Fruit fly (Drosophila melanogaster) whole organism, embryonic: ENCODE data around the gene Mtpalpha.
A peak's percentile ranks its signal among the peaks of the same experiment; 100 is the strongest.

Experiments used
- Atf6 ChIP-seq: fragments of 200-800 bp; sonication (Bioruptor generic); IDR thresholded peaks from 2 replicates; pipeline ENCODE4 v1.3.6; 2022; ENCODE audit warnings: missing biosample characterization, missing genetic modification characterization
- B-H1 ChIP-seq: fragments of 200-800 bp; sonication (Bioruptor generic); IDR thresholded peaks from 3 replicates; pipeline ENCODE4 v1.3.6; 2022; ENCODE audit warnings: missing biosample characterization, missing genetic modification characterization
- Bgb ChIP-seq: fragments of 200-800 bp; sonication (Bioruptor generic); IDR thresholded peaks from 2 replicates; pipeline ENCODE4 v1.3.6; 2022; ENCODE audit warnings: missing biosample characterization, missing genetic modification characterization; ENCODE audit not compliant: partially characterized antibody
- CG10462 ChIP-seq: fragments of 200-800 bp; sonication (Bioruptor generic); optimal IDR thresholded peaks from 2 replicates; lab custom pipeline; 2016; ENCODE audit warnings: missing biosample characterization, missing genetic modification characterization
- CG10565 ChIP-seq: fragments of 200-800 bp; sonication (Bioruptor generic); optimal IDR thresholded peaks from 3 replicates; lab custom pipeline; 2016; ENCODE audit warnings: missing biosample characterization, mild to moderate bottlenecking, missing genetic modification characterization
- CG11247 ChIP-seq: fragments of 200-800 bp; sonication (Bioruptor generic); IDR thresholded peaks from 2 replicates; pipeline ENCODE4 v1.3.6; 2022; ENCODE audit warnings: missing biosample characterization, missing genetic modification characterization
- CG11560 ChIP-seq: fragments of 200-800 bp; sonication (Bioruptor generic); IDR thresholded peaks from 3 replicates; pipeline ENCODE4 v1.3.6; 2022; ENCODE audit warnings: missing biosample characterization, missing genetic modification characterization
- CG12391 ChIP-seq: fragments of 200-800 bp; sonication (Bioruptor generic); optimal IDR thresholded peaks from 3 replicates; lab custom pipeline; 2018; ENCODE audit warnings: missing biosample characterization, mild to moderate bottlenecking, missing genetic modification characterization, moderate library complexity
- CG13424 ChIP-seq: fragments of 200-800 bp; sonication (Bioruptor generic); optimal IDR thresholded peaks from 2 replicates; lab custom pipeline; 2019; ENCODE audit warnings: missing biosample characterization, mild to moderate bottlenecking, missing genetic modification characterization, moderate library complexity
- CG15073 ChIP-seq: fragments of 200-800 bp; sonication (Bioruptor generic); optimal IDR thresholded peaks from 2 replicates; lab custom pipeline; 2016; ENCODE audit warnings: missing biosample characterization, missing genetic modification characterization
- CG1603 ChIP-seq: fragments of 200-800 bp; sonication (Bioruptor generic); optimal IDR thresholded peaks from 2 replicates; lab custom pipeline; 2019; ENCODE audit warnings: missing biosample characterization, mild to moderate bottlenecking, missing genetic modification characterization, moderate library complexity
- CG16815 ChIP-seq: fragments of 200-800 bp; sonication (Bioruptor generic); optimal IDR thresholded peaks from 3 replicates; lab custom pipeline; 2017; ENCODE audit warnings: missing biosample characterization, mild to moderate bottlenecking, missing genetic modification characterization
- CG17912 ChIP-seq: fragments of 200-800 bp; sonication (Bioruptor generic); optimal IDR thresholded peaks from 2 replicates; lab custom pipeline; 2018; ENCODE audit warnings: missing biosample characterization, mild to moderate bottlenecking, missing genetic modification characterization
- CG2712 ChIP-seq: fragments of 200-800 bp; optimal IDR thresholded peaks from 3 replicates; lab custom pipeline; 2019; ENCODE audit warnings: missing biosample characterization, mild to moderate bottlenecking, missing genetic modification characterization, moderate library complexity
- CG30431 ChIP-seq: fragments of 200-800 bp; sonication (Bioruptor generic); optimal IDR thresholded peaks from 2 replicates; lab custom pipeline; 2017; ENCODE audit warnings: missing biosample characterization, missing genetic modification characterization
- CG32532 ChIP-seq: fragments of 200-800 bp; sonication (Bioruptor generic); IDR thresholded peaks from 2 replicates; pipeline ENCODE4 v1.3.6; 2022; ENCODE audit warnings: missing biosample characterization, missing genetic modification characterization
- CG3407 ChIP-seq: fragments of 200-800 bp; sonication (Bioruptor generic); optimal IDR thresholded peaks from 2 replicates; lab custom pipeline; 2018; ENCODE audit warnings: missing biosample characterization, mild to moderate bottlenecking, missing genetic modification characterization
- CG4360 ChIP-seq: fragments of 200-800 bp; sonication (Bioruptor generic); IDR thresholded peaks from 2 replicates; pipeline ENCODE4 v1.3.6; 2022; ENCODE audit warnings: missing biosample characterization, missing genetic modification characterization
- CG6854 ChIP-seq: fragments of 200-800 bp; sonication (Bioruptor generic); optimal IDR thresholded peaks from 3 replicates; lab custom pipeline; 2017; ENCODE audit warnings: missing biosample characterization, mild to moderate bottlenecking, missing genetic modification characterization
- CG7372 ChIP-seq: fragments of 200-800 bp; sonication (Bioruptor generic); IDR thresholded peaks from 2 replicates; pipeline ENCODE4 v1.3.6; 2022; ENCODE audit warnings: missing biosample characterization, missing genetic modification characterization
- CG7786 ChIP-seq: fragments of 200-800 bp; sonication (Bioruptor generic); optimal IDR thresholded peaks from 2 replicates; lab custom pipeline; 2016; ENCODE audit warnings: missing biosample characterization, missing genetic modification characterization
- CG8290 ChIP-seq, 3 experiments: fragments of 200-800 bp; sonication (Bioruptor generic); optimal IDR thresholded peaks; 2 replicates each; lab custom pipeline; 2016 to 2019; ENCODE audit warnings: missing biosample characterization in 3 of 3, missing genetic modification characterization in 3 of 3, mild to moderate bottlenecking in 2 of 3, moderate library complexity in 1 of 3
- CG9797 ChIP-seq: fragments of 200-800 bp; sonication (Bioruptor generic); optimal IDR thresholded peaks from 3 replicates; lab custom pipeline; 2018; ENCODE audit warnings: missing biosample characterization, mild to moderate bottlenecking, missing genetic modification characterization
- Dfd ChIP-seq, 2 experiments: fragments of >200 bp; optimal IDR thresholded peaks; 2 replicates each; lab custom pipeline; 2017; ENCODE audit warnings: missing biosample characterization in 2 of 2, missing genetic modification characterization in 2 of 2
- Dip2 ChIP-seq: fragments of 200-800 bp; sonication (Bioruptor generic); IDR thresholded peaks from 2 replicates; pipeline ENCODE4 v1.3.6; 2022; ENCODE audit warnings: missing biosample characterization, missing genetic modification characterization
- Dll ChIP-seq: fragments of 200-800 bp; sonication (Bioruptor generic); IDR thresholded peaks from 4 replicates; pipeline ENCODE4 v1.3.6; 2022; ENCODE audit warnings: missing biosample characterization, missing genetic modification characterization; ENCODE audit not compliant: partially characterized antibody
- Drgx ChIP-seq: fragments of 200-800 bp; sonication (Bioruptor generic); IDR thresholded peaks from 2 replicates; pipeline ENCODE4 v1.3.6; 2022; ENCODE audit warnings: missing biosample characterization, missing genetic modification characterization
- Gsc ChIP-seq: fragments of 200-800 bp; sonication (Bioruptor generic); IDR thresholded peaks from 2 replicates; pipeline ENCODE4 v1.3.6; 2022; ENCODE audit warnings: missing biosample characterization, missing genetic modification characterization
- HHEX ChIP-seq: fragments of 200-800 bp; sonication (Bioruptor generic); optimal IDR thresholded peaks from 3 replicates; lab custom pipeline; 2017; ENCODE audit warnings: missing biosample characterization, mild to moderate bottlenecking, missing genetic modification characterization, missing genetic modification reagents
- HmgZ ChIP-seq: fragments of 200-800 bp; sonication (Bioruptor generic); optimal IDR thresholded peaks from 2 replicates; lab custom pipeline; 2018; ENCODE audit warnings: missing biosample characterization, mild to moderate bottlenecking, missing genetic modification characterization
- Lim3 ChIP-seq: fragments of 200-800 bp; sonication (Bioruptor generic); IDR thresholded peaks from 2 replicates; pipeline ENCODE4 v1.3.6; 2022; ENCODE audit warnings: missing biosample characterization, missing genetic modification characterization
- Rx ChIP-seq: fragments of 200-800 bp; sonication (Bioruptor generic); IDR thresholded peaks from 2 replicates; pipeline ENCODE4 v1.3.6; 2022; ENCODE audit warnings: missing biosample characterization, missing genetic modification characterization
- Spps ChIP-seq: fragments of 200-800 bp; sonication (Bioruptor generic); optimal IDR thresholded peaks from 2 replicates; lab custom pipeline; 2018; ENCODE audit warnings: missing biosample characterization, mild to moderate bottlenecking, missing genetic modification characterization
- ac ChIP-seq: fragments of 200-800 bp; sonication (Bioruptor generic); optimal IDR thresholded peaks from 3 replicates; lab custom pipeline; 2017; ENCODE audit warnings: missing biosample characterization, mild to moderate bottlenecking, missing genetic modification characterization
- az2 ChIP-seq: fragments of 200-800 bp; sonication (Bioruptor generic); optimal IDR thresholded peaks from 3 replicates; lab custom pipeline; 2016; ENCODE audit warnings: missing biosample characterization, missing genetic modification characterization
- bsh ChIP-seq, 2 experiments: fragments of 200-800 bp; sonication (Bioruptor generic); optimal IDR thresholded peaks; 2 replicates each; lab custom pipeline; 2017 to 2018; ENCODE audit warnings: mild to moderate bottlenecking in 2 of 2, missing biosample characterization in 2 of 2, missing genetic modification characterization in 2 of 2, moderate library complexity in 1 of 2
- chinmo ChIP-seq: fragments of 200-800 bp; sonication (Bioruptor generic); IDR thresholded peaks from 4 replicates; pipeline ENCODE4 v1.3.6; 2022; ENCODE audit warnings: missing biosample characterization, missing genetic modification characterization; ENCODE audit not compliant: partially characterized antibody
- dati ChIP-seq: fragments of 200-800 bp; sonication (Bioruptor generic); IDR thresholded peaks from 2 replicates; pipeline ENCODE4 v1.3.6; 2022; ENCODE audit warnings: missing biosample characterization, missing genetic modification characterization
- disco-r ChIP-seq: fragments of 200-800 bp; sonication (Bioruptor generic); optimal IDR thresholded peaks from 2 replicates; lab custom pipeline; 2016; ENCODE audit warnings: missing biosample characterization, missing genetic modification characterization
- dmrt99B ChIP-seq: fragments of 200-800 bp; sonication (Bioruptor generic); optimal IDR thresholded peaks from 2 replicates; lab custom pipeline; 2018; ENCODE audit warnings: missing biosample characterization, mild to moderate bottlenecking, missing genetic modification characterization, moderate library complexity
- gt ChIP-seq: fragments of 200-800 bp; sonication (Bioruptor generic); IDR thresholded peaks from 2 replicates; pipeline ENCODE4 v1.3.6; 2022; ENCODE audit warnings: missing biosample characterization, missing genetic modification characterization
- ham ChIP-seq: fragments of 200-800 bp; sonication (Bioruptor generic); IDR thresholded peaks from 2 replicates; pipeline ENCODE4 v1.3.6; 2022; ENCODE audit warnings: missing biosample characterization, missing genetic modification characterization
- insv ChIP-seq, 2 experiments: fragments of 200-800 bp; sonication (Bioruptor generic); optimal IDR thresholded peaks; 3 replicates each; lab custom pipeline; 2016 to 2018; ENCODE audit warnings: missing biosample characterization in 2 of 2, missing genetic modification characterization in 2 of 2
- lbe ChIP-seq: fragments of 200-800 bp; sonication (Bioruptor generic); optimal IDR thresholded peaks from 2 replicates; lab custom pipeline; 2016; ENCODE audit warnings: missing biosample characterization, mild to moderate bottlenecking, missing genetic modification characterization
- luna ChIP-seq: fragments of 200-800 bp; sonication (Bioruptor generic); optimal IDR thresholded peaks from 2 replicates; lab custom pipeline; 2016; ENCODE audit warnings: missing biosample characterization, missing genetic modification characterization
- nerfin-2 ChIP-seq: fragments of 200-800 bp; sonication (Bioruptor generic); IDR thresholded peaks from 2 replicates; pipeline ENCODE4 v1.3.6; 2022; ENCODE audit warnings: missing biosample characterization, missing genetic modification characterization; ENCODE audit not compliant: partially characterized antibody
- odd ChIP-seq: fragments of 200-800 bp; sonication (Bioruptor generic); optimal IDR thresholded peaks from 2 replicates; lab custom pipeline; 2017; ENCODE audit warnings: missing biosample characterization, mild to moderate bottlenecking, missing genetic modification characterization
- prd ChIP-seq, 3 experiments: fragments of >200 bp in 2 of 3; fragments of 200-800 bp in 1 of 3; sonication (Bioruptor generic) in 1 of 3; optimal IDR thresholded peaks in 2 of 3; IDR thresholded peaks in 1 of 3; 2 replicates in 2 of 3; 3 replicates in 1 of 3; pipeline versions ENCODE4 v1.3.6 to Lab custom; 2017 to 2022; ENCODE audit warnings: missing biosample characterization in 1 of 3, missing genetic modification characterization in 1 of 3
- pzg ChIP-seq: fragments of 200-800 bp; sonication (Bioruptor generic); optimal IDR thresholded peaks from 3 replicates; lab custom pipeline; 2018; ENCODE audit warnings: missing biosample characterization, mild to moderate bottlenecking, missing genetic modification characterization, moderate library complexity
- zfh1 ChIP-seq: fragments of 200-800 bp; sonication (Bioruptor generic); IDR thresholded peaks from 3 replicates; pipeline ENCODE4 v1.3.6; 2022; ENCODE audit warnings: missing biosample characterization, missing genetic modification characterization

Mtpalpha gene

DNA sequence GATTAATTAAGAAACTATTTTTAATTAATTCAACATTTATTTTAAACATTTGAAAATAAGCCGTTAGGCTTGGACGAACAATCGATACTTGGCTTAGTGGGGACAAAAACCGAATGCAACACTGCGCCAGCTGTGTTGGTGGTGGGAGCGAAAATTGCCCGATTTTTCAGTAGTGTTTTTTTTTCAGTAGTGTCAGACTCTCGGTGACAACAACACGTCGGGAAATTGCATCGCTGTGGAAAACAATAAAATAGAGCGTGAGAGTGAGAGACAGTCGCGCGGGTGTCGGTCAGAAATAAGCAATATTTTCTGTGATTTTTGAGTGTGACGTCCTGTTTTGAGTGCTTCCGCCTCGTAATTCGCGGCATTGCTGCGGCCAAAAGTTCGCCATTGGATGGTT is 40.1 kb upstream of the Mtpalpha start (continued):
- TF ChIP-seq Drgx (GFP tag; lab: Robert Waterston, UW) (0 out of 2 replicates have a peak, but pooled peaks have one; percentile 20), dmrt99B (tag; lab: Kevin White, UChicago) (no peak), disco-r (GFP tag; lab: Kevin White, UChicago) (peak; percentile 55), prd (optimal IDR thresholded peaks at IDR 0.05; lab: Kevin White, UChicago) (no peak), prd (GFP tag; IDR thresholded peaks at IDR 0.05; lab: Robert Waterston, UW) (peak; percentile 32; the same call in 1 of the 3 replicates), HmgZ (tag; lab: Kevin White, UChicago) (peak; percentile 88), bsh (GFP tag; optimal IDR thresholded peaks at IDR 0.05; lab: Kevin White, UChicago) (peak in 1 of 2 experiments; percentile 16), az2 (peak; percentile 21), ham (no peak), Gsc (no peak), CG7786 (peak; percentile 7), pzg (GFP tag; lab: Kevin White, UChicago) (peak; percentile 75), CG7372 (GFP tag; lab: Robert Waterston, UW) (no peak), CG10565 (GFP tag; lab: Kevin White, UChicago) (no peak), CG13424 (tag; lab: Kevin White, UChicago) (peak; percentile 49), HHEX (no peak), CG30431 (GFP tag; lab: Kevin White, UChicago) (no peak), Atf6 (peak; percentile 55; the same call in 1 of the 2 replicates), luna (GFP tag; lab: Kevin White, UChicago) (no peak), CG16815 (GFP tag; lab: Kevin White, UChicago) (no peak), insv (GFP tag; optimal IDR thresholded peaks at IDR 0.05; lab: Kevin White, UChicago) (peak in 1 of 2 experiments; percentile 35), odd (GFP tag; lab: Kevin White, UChicago) (no peak), CG10462 (GFP tag; lab: Kevin White, UChicago) (no peak), CG2712 (tag; lab: Kevin White, UChicago) (peak; percentile 6), CG1603 (peak; percentile 87), chinmo (GFP tag; lab: Robert Waterston, UW) (peak; percentile 82; the same call in 2 of the 4 replicates), Bgb (GFP tag; lab: Robert Waterston, UW) (peak; percentile 94), gt (GFP tag; lab: Robert Waterston, UW) (no peak), lbe (GFP tag; lab: Kevin White, UChicago) (no peak), Dip2 (no peak), Spps (tag; lab: Kevin White, UChicago) (no peak), CG9797 (GFP tag; lab: Kevin White, UChicago) (peak; percentile 26), CG17912 (GFP tag; lab: Kevin White, UChicago) (peak; percentile 55), ac (GFP tag; lab: Kevin White, UChicago) (no peak), Lim3 (GFP tag; lab: Robert Waterston, UW) (no peak), Rx (GFP tag; lab: Robert Waterston, UW) (no peak), CG11560 (tag; lab: Robert Waterston, UW) (peak; percentile 12; the same call in 1 of the 3 replicates), CG11247 (peak; percentile 61), CG4360 (GFP tag; lab: Robert Waterston, UW) (peak; percentile 78), CG3407 (GFP tag; lab: Kevin White, UChicago) (peak; percentile 58), CG12391 (tag; lab: Kevin White, UChicago) (peak; percentile 63), Dfd (GFP tag; optimal IDR thresholded peaks at IDR 0.05; lab: Kevin White, UChicago) (no peak), CG8290 (GFP tag; optimal IDR thresholded peaks at IDR 0.05; lab: Kevin White, UChicago) (peak; percentile 81), CG8290 (tag; optimal IDR thresholded peaks at IDR 0.05; lab: Kevin White, UChicago) (peak in 1 of 2 experiments; percentile 85), dati (GFP tag; lab: Robert Waterston, UW) (no peak), CG6854 (no peak), B-H1 (GFP tag; lab: Robert Waterston, UW) (no peak), zfh1 (GFP tag; lab: Robert Waterston, UW) (no peak), CG32532 (GFP tag; lab: Robert Waterston, UW) (peak; percentile 75), Dll (GFP tag; lab: Robert Waterston, UW) (peak; percentile 78), nerfin-2 (GFP tag; lab: Robert Waterston, UW) (peak; percentile 74; the same call in 1 of the 2 replicates), CG15073 (GFP tag; lab: Kevin White, UChicago) (no peak)
